Worm (Caenorhabditis elegans) whole organism, early embryonic: ENCODE data around the gene AH9.3.

Experiments used
- B0310.2 ChIP-seq: sonication (generic microtip); optimal IDR thresholded peaks from 2 replicates; lab custom pipeline; 2016; ENCODE audit warnings: mild to moderate bottlenecking, missing genetic modification characterization, missing compliant biosample characterization
- ama-1 ChIP-seq: fragments of 150-350 bp; optimal IDR thresholded peaks from 2 replicates; lab custom pipeline; 2014
- ceh-13 ChIP-seq: fragments of 200-800 bp; sonication (Bioruptor generic); optimal IDR thresholded peaks from 2 replicates; lab custom pipeline; 2018; ENCODE audit warnings: mild to moderate bottlenecking, missing genetic modification characterization, missing compliant biosample characterization
- ets-7 ChIP-seq: sonication (generic microtip); optimal IDR thresholded peaks from 2 replicates; lab custom pipeline; 2016; ENCODE audit warnings: missing genotype, missing genetic modification characterization, missing compliant biosample characterization
- flt-1 ChIP-seq: fragments of 200-800 bp; sonication (Bioruptor generic); IDR thresholded peaks from 2 replicates; pipeline ENCODE4 v1.3.6; 2022; ENCODE audit warnings: missing genetic modification characterization, missing compliant biosample characterization
- hmg-4 ChIP-seq: fragments of 200-800 bp; sonication (Bioruptor generic); optimal IDR thresholded peaks from 2 replicates; lab custom pipeline; 2018; ENCODE audit warnings: mild to moderate bottlenecking, missing genetic modification characterization, missing compliant biosample characterization
- hnd-1 ChIP-seq: sonication (generic microtip); optimal IDR thresholded peaks from 2 replicates; lab custom pipeline; 2016; ENCODE audit warnings: missing genetic modification characterization, missing compliant biosample characterization
- pes-1 ChIP-seq: fragments of 200-800 bp; sonication (Bioruptor generic); IDR thresholded peaks from 2 replicates; pipeline ENCODE4 v1.3.6; 2022; ENCODE audit warnings: missing genetic modification reagents, missing genetic modification characterization, missing compliant biosample characterization
- scrt-1 ChIP-seq: fragments of 200-800 bp; sonication (Bioruptor generic); IDR thresholded peaks from 2 replicates; pipeline ENCODE4 v1.3.6; 2022; ENCODE audit warnings: missing genetic modification characterization, missing compliant biosample characterization
- sea-1 ChIP-seq: fragments of 200-800 bp; sonication (Bioruptor generic); conservative IDR thresholded peaks from 2 replicates; pipeline ENCODE4 v1.3.6; 2022; ENCODE audit warnings: missing genetic modification characterization, missing compliant biosample characterization
- tra-4 ChIP-seq: sonication (generic microtip); optimal IDR thresholded peaks from 2 replicates; lab custom pipeline; 2017; ENCODE audit warnings: missing genetic modification characterization, missing compliant biosample characterization

- TF ChIP-seq pes-1 (GFP tag; lab: Robert Waterston, UW) (no peak), B0310.2 (tag; lab: Kevin White, UChicago) (no peak), ama-1 (lab: Kevin White, UChicago) (no peak), scrt-1 (GFP tag; lab: Robert Waterston, UW) (no peak), flt-1 (GFP tag; lab: Robert Waterston, UW) (no peak), ets-7 (no peak), ceh-13 (no peak), tra-4 (no peak), hnd-1 (tag; lab: Kevin White, UChicago) (no peak), hmg-4 (GFP tag; lab: Kevin White, UChicago) (no peak), sea-1 (GFP tag; lab: Robert Waterston, UW) (no peak)
These were observed 4.2 kb upstream of the AH9.3 start for ce11 chrX:2265069-2265468.
